Fruit fly (Drosophila melanogaster) whole organism, pupa: ENCODE data around the gene CAH5.

Source experiments
- CG10348 ChIP-seq: fragments of 200-800 bp; sonication (Bioruptor generic); IDR thresholded peaks from 2 replicates; pipeline ENCODE4 v1.3.6; 2022; ENCODE audit warnings: missing biosample characterization, missing genetic modification characterization
- CG12605 ChIP-seq: fragments of 200-800 bp; sonication (Bioruptor generic); IDR thresholded peaks from 2 replicates; pipeline ENCODE4 v1.3.6; 2022; ENCODE audit warnings: missing biosample characterization, missing genetic modification characterization
- CG13204 ChIP-seq: fragments of 200-800 bp; sonication (Bioruptor generic); optimal IDR thresholded peaks from 2 replicates; lab custom pipeline; 2018; ENCODE audit warnings: missing biosample characterization, mild to moderate bottlenecking, missing genetic modification characterization, moderate library complexity
- CG14655 ChIP-seq: fragments of 200-800 bp; sonication (Bioruptor generic); optimal IDR thresholded peaks from 3 replicates; lab custom pipeline; 2017; ENCODE audit warnings: mild to moderate bottlenecking, missing biosample characterization, missing genetic modification reagents, missing genetic modification characterization
- CG15710 ChIP-seq: fragments of 200-800 bp; sonication (Bioruptor generic); optimal IDR thresholded peaks from 2 replicates; lab custom pipeline; 2018; ENCODE audit warnings: missing biosample characterization, mild to moderate bottlenecking, missing genetic modification characterization, moderate library complexity
- CG17806 ChIP-seq: fragments of 200-800 bp; sonication (Bioruptor generic); optimal IDR thresholded peaks from 2 replicates; lab custom pipeline; 2018; ENCODE audit warnings: missing biosample characterization, mild to moderate bottlenecking, missing genetic modification characterization, moderate library complexity
- CG32121 ChIP-seq: fragments of 200-800 bp; sonication (Bioruptor generic); IDR thresholded peaks from 2 replicates; pipeline ENCODE4 v1.3.6; 2022; ENCODE audit warnings: missing biosample characterization, missing genetic modification characterization
- CG34367 ChIP-seq: fragments of 200-800 bp; sonication (Bioruptor generic); optimal IDR thresholded peaks from 2 replicates; lab custom pipeline; 2018; ENCODE audit warnings: missing biosample characterization, mild to moderate bottlenecking, missing genetic modification characterization
- CG4496 ChIP-seq: fragments of 200-800 bp; sonication (Bioruptor generic); IDR thresholded peaks from 3 replicates; pipeline ENCODE4 v1.3.6; 2022; ENCODE audit warnings: missing biosample characterization, missing genetic modification characterization
- CG8159 ChIP-seq: fragments of 200-800 bp; sonication (Bioruptor generic); optimal IDR thresholded peaks from 3 replicates; lab custom pipeline; 2018; ENCODE audit warnings: missing biosample characterization, mild to moderate bottlenecking, missing genetic modification characterization, moderate library complexity
- CG8301 ChIP-seq: fragments of 200-800 bp; sonication (Bioruptor generic); optimal IDR thresholded peaks from 2 replicates; lab custom pipeline; 2018; ENCODE audit warnings: missing biosample characterization, mild to moderate bottlenecking, missing genetic modification characterization
- CG9948 ChIP-seq: fragments of 200-800 bp; sonication (Bioruptor generic); optimal IDR thresholded peaks from 2 replicates; lab custom pipeline; 2018; ENCODE audit warnings: missing biosample characterization, mild to moderate bottlenecking, missing genetic modification characterization, moderate library complexity
- D1 ChIP-seq: fragments of 200-800 bp; sonication (Bioruptor generic); optimal IDR thresholded peaks from 2 replicates; lab custom pipeline; 2018; ENCODE audit warnings: missing biosample characterization, mild to moderate bottlenecking, missing genetic modification characterization, moderate library complexity
- EcR ChIP-seq: fragments of 200-800 bp; sonication (Bioruptor generic); optimal IDR thresholded peaks from 3 replicates; lab custom pipeline; 2019; ENCODE audit warnings: missing biosample characterization, missing genetic modification characterization, mild to moderate bottlenecking, moderate library complexity, missing genetic modification reagents
- Ets98B ChIP-seq: fragments of 200-800 bp; sonication (Bioruptor generic); IDR thresholded peaks from 2 replicates; pipeline ENCODE4 v1.3.6; 2022; ENCODE audit warnings: missing biosample characterization, missing genetic modification characterization
- Pif1A ChIP-seq: fragments of 200-800 bp; sonication (Bioruptor generic); optimal IDR thresholded peaks from 3 replicates; lab custom pipeline; 2016; ENCODE audit warnings: missing biosample characterization, missing genetic modification characterization
- Pif1B ChIP-seq: fragments of 200-800 bp; sonication (Bioruptor generic); optimal IDR thresholded peaks from 3 replicates; lab custom pipeline; 2016; ENCODE audit warnings: missing biosample characterization, missing genetic modification characterization
- Snoo ChIP-seq: fragments of 200-800 bp; sonication (Bioruptor generic); optimal IDR thresholded peaks from 3 replicates; lab custom pipeline; 2017; ENCODE audit warnings: missing biosample characterization, mild to moderate bottlenecking, missing genetic modification characterization, inconsistent platforms
- fd96Ca ChIP-seq: fragments of 200-800 bp; sonication (Bioruptor generic); IDR thresholded peaks from 3 replicates; pipeline ENCODE4 v1.3.6; 2022; ENCODE audit warnings: missing biosample characterization, missing genetic modification characterization
- gl ChIP-seq: fragments of 200-800 bp; sonication (Bioruptor generic); optimal IDR thresholded peaks from 2 replicates; lab custom pipeline; 2018; ENCODE audit warnings: missing biosample characterization, mild to moderate bottlenecking, missing genetic modification characterization
- rn ChIP-seq: fragments of 200-800 bp; sonication (Bioruptor generic); IDR thresholded peaks from 2 replicates; pipeline ENCODE4 v1.3.6; 2022; ENCODE audit warnings: missing biosample characterization, missing genetic modification characterization

The CAH5 gene

DNA sequence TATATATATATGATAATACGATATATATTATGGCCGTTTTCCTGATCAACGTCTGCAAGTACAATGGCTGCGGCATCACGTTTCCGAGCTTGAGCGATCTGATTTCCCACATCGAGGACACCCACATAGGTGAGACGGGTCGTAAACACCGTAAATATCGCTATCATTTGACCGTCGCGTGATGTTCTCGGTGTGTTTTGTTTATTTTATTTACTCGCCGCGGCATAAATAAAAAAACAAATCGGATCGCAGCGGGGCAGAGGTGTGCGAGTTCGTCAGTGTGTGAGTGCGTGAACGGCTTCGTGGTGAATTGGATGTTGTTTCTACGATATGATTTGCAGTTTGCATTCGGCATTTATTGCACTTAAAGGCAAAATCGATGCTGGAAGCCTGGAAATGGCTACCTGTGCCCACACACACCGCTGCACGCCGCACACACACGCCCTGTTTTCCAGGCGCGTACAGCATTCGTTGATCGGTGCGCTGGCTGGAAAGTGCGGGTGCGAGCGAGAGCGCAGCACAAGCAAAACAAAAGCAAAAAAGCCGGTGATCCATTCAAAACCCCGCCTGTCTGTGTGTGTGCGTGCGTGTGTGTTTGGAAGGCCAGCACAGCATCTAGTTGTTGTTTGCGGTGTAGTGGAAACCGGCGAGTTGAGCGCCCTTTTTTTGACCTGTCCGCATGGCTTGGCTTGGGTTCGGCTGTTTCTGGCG, 40.9 kb upstream of the CAH5 start:
- TF ChIP-seq CG17806 (tag; lab: Kevin White, UChicago) (peak; percentile 16), rn (GFP tag; lab: Robert Waterston, UW) (no peak), CG10348 (GFP tag; lab: Robert Waterston, UW) (no peak), CG12605 (GFP tag; lab: Robert Waterston, UW) (no peak), D1 (tag; lab: Kevin White, UChicago) (no peak), CG34367 (tag; lab: Kevin White, UChicago) (peak; percentile 79), Snoo (tag; lab: Kevin White, UChicago) (peak; percentile 60), CG8159 (peak; percentile 58), CG13204 (GFP tag; lab: Kevin White, UChicago) (peak; percentile 90), Pif1B (GFP tag; lab: Kevin White, UChicago) (peak; percentile 71), Pif1A (peak; percentile 61), CG32121 (GFP tag; lab: Robert Waterston, UW) (no peak), CG9948 (tag; lab: Kevin White, UChicago) (peak; percentile 57), Ets98B (GFP tag; lab: Robert Waterston, UW) (no peak), CG4496 (GFP tag; lab: Robert Waterston, UW) (no peak), CG14655 (GFP tag; lab: Kevin White, UChicago) (peak; percentile 85), fd96Ca (no peak), CG8301 (tag; lab: Kevin White, UChicago) (peak; percentile 71), gl (tag; lab: Kevin White, UChicago) (peak; percentile 90), EcR (GFP tag; lab: Kevin White, UChicago) (peak; percentile 88), CG15710 (peak; percentile 72)
- TF ChIP-seq, all 21 proteins: peak for 13

DNA sequence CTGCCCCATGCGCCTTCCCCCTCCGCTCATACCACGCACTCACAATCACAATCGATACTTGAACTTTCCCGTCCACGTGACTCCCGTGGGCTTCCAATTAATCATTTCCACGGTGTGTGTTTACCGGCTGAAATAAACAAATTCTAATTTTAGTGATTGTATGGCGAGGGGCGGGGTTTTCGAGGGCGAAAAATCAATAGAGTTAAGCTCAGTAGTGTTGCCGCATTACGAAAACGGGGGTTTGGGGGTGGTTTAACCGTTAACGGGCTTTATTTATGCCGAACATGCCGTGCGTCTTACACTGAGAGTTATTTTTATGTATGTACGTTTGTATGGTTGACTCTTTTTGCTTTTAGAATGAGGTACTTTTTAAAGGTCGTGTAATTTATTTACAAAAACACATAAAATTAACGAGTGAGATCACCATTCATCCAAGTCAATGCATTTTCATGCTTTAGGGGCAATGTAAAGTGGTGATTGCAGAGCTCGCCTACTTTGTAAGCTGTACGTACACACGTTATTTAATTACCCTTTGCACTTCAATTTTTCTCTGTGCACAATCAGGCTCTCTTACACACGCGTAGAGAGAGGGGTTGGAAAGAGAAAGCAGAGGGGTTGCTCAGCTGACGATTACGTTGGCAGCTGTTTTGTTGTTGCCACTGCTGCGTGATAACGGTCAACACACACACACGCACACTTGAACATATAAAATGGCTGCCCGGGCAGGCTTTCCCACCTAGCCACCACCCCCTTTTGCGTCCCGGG, 40.1 kb upstream of the CAH5 start:
- TF ChIP-seq fd96Ca = no peak
- TF ChIP-seq CG10348 (GFP tag; lab: Robert Waterston, UW) = no peak
- TF ChIP-seq EcR (GFP tag; lab: Kevin White, UChicago) = no peak
- TF ChIP-seq CG14655 (GFP tag; lab: Kevin White, UChicago) = peak; percentile 54
- TF ChIP-seq gl (tag; lab: Kevin White, UChicago) = no peak
- TF ChIP-seq CG8301 (tag; lab: Kevin White, UChicago) = peak; percentile 51
- no peak for TF ChIP-seq CG13204 (GFP tag; lab: Kevin White, UChicago)
- TF ChIP-seq Ets98B (GFP tag; lab: Robert Waterston, UW) = no peak
- TF ChIP-seq CG9948 (tag; lab: Kevin White, UChicago) = peak; percentile 56
- TF ChIP-seq CG8159 = peak; percentile 72
- peak; percentile 60 for TF ChIP-seq Snoo (tag; lab: Kevin White, UChicago)
- peak; percentile 62 for TF ChIP-seq CG15710
- TF ChIP-seq rn (GFP tag; lab: Robert Waterston, UW) = no peak
- no peak for TF ChIP-seq CG12605 (GFP tag; lab: Robert Waterston, UW)
- TF ChIP-seq Pif1A = peak; percentile 59
- no peak for TF ChIP-seq Pif1B (GFP tag; lab: Kevin White, UChicago)
- TF ChIP-seq CG4496 (GFP tag; lab: Robert Waterston, UW) = no peak
- TF ChIP-seq CG32121 (GFP tag; lab: Robert Waterston, UW) = no peak
- peak; percentile 67 for TF ChIP-seq CG34367 (tag; lab: Kevin White, UChicago)
- TF ChIP-seq D1 (tag; lab: Kevin White, UChicago) = no peak
- peak; percentile 48 for TF ChIP-seq CG17806 (tag; lab: Kevin White, UChicago)
- TF ChIP-seq, all 21 proteins: peak for 9

- TF ChIP-seq CG15710 (no peak), CG17806 (tag; lab: Kevin White, UChicago) (no peak), Pif1A (no peak), CG10348 (GFP tag; lab: Robert Waterston, UW) (no peak), CG34367 (tag; lab: Kevin White, UChicago) (no peak), Pif1B (GFP tag; lab: Kevin White, UChicago) (no peak), rn (GFP tag; lab: Robert Waterston, UW) (no peak), CG9948 (tag; lab: Kevin White, UChicago) (no peak), gl (tag; lab: Kevin White, UChicago) (no peak), D1 (tag; lab: Kevin White, UChicago) (no peak)
- TF ChIP-seq, all 21 proteins: peak for 0
These were observed 39.4 kb upstream of the CAH5 start for dm6 chr3R:31222890-31223569.

DNA sequence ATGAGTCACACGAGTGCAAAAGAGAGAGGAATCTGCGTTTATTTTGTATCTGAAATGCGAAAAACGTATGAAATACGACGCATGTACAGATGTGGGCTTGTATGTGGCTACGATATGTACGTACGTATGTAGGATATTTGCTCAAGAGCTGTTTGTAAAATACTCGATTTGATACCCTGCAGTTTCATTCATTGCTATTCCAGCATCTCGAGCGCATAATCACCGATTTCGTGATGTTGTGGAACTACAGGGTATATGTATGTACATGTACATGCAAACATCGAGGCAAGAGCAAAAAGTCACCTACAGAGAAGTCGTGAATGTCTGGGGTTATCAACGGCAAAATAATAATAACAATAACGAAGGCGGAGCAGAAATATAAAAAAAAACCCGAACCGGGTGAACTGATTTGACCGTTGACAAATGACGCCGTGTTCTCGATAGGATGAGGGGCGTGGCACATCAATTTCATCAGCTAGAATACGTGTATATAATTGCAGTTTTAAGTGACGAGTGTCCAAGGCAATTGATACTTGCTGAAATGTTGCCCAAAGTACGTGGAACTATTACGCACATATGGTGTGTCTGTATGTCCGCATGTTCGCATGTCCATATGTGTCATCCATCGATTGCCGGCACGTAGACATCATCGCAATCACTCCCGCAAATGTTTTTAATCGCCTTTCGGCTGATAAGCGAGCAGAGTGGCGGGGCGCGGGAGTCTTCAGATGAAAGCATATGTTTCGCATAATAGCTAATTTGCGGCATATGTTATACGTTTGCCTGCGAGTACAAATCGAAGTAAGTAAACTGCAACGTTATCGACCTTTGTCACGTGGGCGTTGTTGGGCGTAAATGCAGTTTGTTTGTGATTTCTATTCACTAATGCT, 38.2 kb upstream of the CAH5 start:
- TF ChIP-seq EcR (GFP tag; lab: Kevin White, UChicago) = peak; percentile 49
- no peak for TF ChIP-seq Snoo (tag; lab: Kevin White, UChicago)
- TF ChIP-seq CG8301 (tag; lab: Kevin White, UChicago) = no peak
